Fruit fly (Drosophila melanogaster): ENCODE results near the gene pll.

Gene pll

DNA sequence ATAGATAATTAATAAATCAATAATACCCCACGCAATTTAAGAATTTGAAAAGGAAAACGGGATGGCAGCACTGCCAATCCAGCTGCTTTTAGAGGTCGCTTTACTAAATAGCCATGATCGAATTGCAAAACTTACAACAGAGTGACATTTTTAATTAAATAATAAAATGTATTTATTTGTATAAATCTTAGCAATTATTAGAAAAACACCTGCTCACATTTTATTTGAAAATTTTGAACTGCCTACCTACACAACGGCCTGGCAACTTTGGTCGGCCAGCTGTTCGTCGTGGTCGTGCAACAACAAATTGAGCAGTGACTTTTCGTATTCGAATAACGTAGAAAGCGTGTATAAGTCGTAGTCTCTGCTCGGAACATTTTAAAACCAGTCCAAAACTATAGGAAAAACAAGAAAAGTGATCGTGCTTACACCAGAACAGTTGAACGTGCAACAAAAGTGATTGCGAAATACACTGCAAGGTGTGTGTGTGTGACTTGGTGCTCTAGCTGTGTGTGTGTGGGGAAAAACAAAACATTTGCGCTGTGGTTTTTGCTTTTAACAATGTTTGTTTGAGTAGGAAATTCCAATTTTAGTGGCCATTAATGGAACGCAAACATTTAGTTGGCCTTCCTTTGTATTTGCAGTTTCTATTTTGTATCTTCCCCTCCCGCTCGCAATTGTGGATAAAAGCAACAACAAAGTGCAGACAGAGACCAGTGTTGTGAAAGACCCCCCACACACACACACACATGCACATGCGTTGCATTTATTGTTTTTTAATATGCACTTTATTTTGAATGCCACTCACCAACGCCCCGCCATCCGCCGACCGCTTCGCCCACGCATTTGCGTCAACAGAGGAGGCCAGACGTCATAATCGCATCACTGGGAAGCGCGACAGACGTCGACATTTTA is 21.8 kb upstream of the pll start, which contains the start of gene CG5938 (continued):
- no peak for TF ChIP-seq CG8388 (GFP tag; optimal IDR thresholded peaks at IDR 0.05)
- no peak for TF ChIP-seq CG32772 (GFP tag; IDR thresholded peaks at IDR 0.05)
- TF ChIP-seq CG11398 (GFP tag; optimal IDR thresholded peaks at IDR 0.05), result no peak
- TF ChIP-seq CG8089 (GFP tag; optimal IDR thresholded peaks at IDR 0.05), result no peak
- no peak for TF ChIP-seq Bgb (GFP tag; IDR thresholded peaks at IDR 0.05; ENCODE audit: partially characterized antibody)
- TF ChIP-seq phol (tag; optimal IDR thresholded peaks at IDR 0.05), result peak; percentile 38
- no peak for TF ChIP-seq CG14050 (GFP tag; IDR thresholded peaks at IDR 0.05)
- peak; percentile 5 for TF ChIP-seq CG15696 (tag; optimal IDR thresholded peaks at IDR 0.05)
- TF ChIP-seq D (optimal IDR thresholded peaks at IDR 0.05), result no peak
- no peak for TF ChIP-seq D (GFP tag; optimal IDR thresholded peaks at IDR 0.05)
- TF ChIP-seq dan (GFP tag; IDR thresholded peaks at IDR 0.05), result no peak
- TF ChIP-seq Sry-δ (GFP tag; optimal IDR thresholded peaks at IDR 0.05), result no peak
- TF ChIP-seq shn (GFP tag; optimal IDR thresholded peaks at IDR 0.05), result no peak
- TF ChIP-seq sima (GFP tag; optimal IDR thresholded peaks at IDR 0.05), result no peak
- TF ChIP-seq CG12744 (GFP tag; optimal IDR thresholded peaks at IDR 0.05), result no peak
- TF ChIP-seq CHES-1-like (GFP tag; optimal IDR thresholded peaks at IDR 0.05), result no peak
- TF ChIP-seq NC2α (GFP tag; optimal IDR thresholded peaks at IDR 0.05), result no peak
- TF ChIP-seq CG18599 (GFP tag; optimal IDR thresholded peaks at IDR 0.05), result peak; percentile 29
- TF ChIP-seq CG15601 (tag; optimal IDR thresholded peaks at IDR 0.05), result peak; percentile 19
- TF ChIP-seq CG4854 (GFP tag; optimal IDR thresholded peaks at IDR 0.05), result peak; percentile 4
- TF ChIP-seq Side (GFP tag; optimal IDR thresholded peaks at IDR 0.05), result no peak
- TF ChIP-seq CG30020 (tag; optimal IDR thresholded peaks at IDR 0.05), result no peak
- no peak for TF ChIP-seq Neu2 (GFP tag; optimal IDR thresholded peaks at IDR 0.05; ENCODE audit: borderline replicate concordance)
- no peak for TF ChIP-seq gsb (GFP tag; IDR thresholded peaks at IDR 0.05)
- TF ChIP-seq CG12769 (tag; optimal IDR thresholded peaks at IDR 0.05), result no peak
- TF ChIP-seq B-H1 (GFP tag; IDR thresholded peaks at IDR 0.05), result no peak
- peak; percentile 7 for TF ChIP-seq bcd (GFP tag; optimal IDR thresholded peaks at IDR 0.05)
- TF ChIP-seq Hmx (GFP tag; optimal IDR thresholded peaks at IDR 0.05), result no peak
- no peak for TF ChIP-seq Six4 (GFP tag; optimal IDR thresholded peaks at IDR 0.05)
- TF ChIP-seq CG9797 (GFP tag; optimal IDR thresholded peaks at IDR 0.05), result peak; percentile 13
- 0 out of 3 replicates have a peak, but pooled peaks have one; percentile 13 for TF ChIP-seq ken (GFP tag; IDR thresholded peaks at IDR 0.05)
- peak; percentile 9 for TF ChIP-seq CG8924 (tag; optimal IDR thresholded peaks at IDR 0.05)
- peak; percentile 9 for TF ChIP-seq CG9817 (tag; optimal IDR thresholded peaks at IDR 0.05)
- TF ChIP-seq Deaf1 (tag; optimal IDR thresholded peaks at IDR 0.05), result peak; percentile 35
- no peak for TF ChIP-seq CG11560 (tag; IDR thresholded peaks at IDR 0.05)
- no peak for TF ChIP-seq H15 (GFP tag; IDR thresholded peaks at IDR 0.05)
- no peak for TF ChIP-seq bbx (GFP tag; IDR thresholded peaks at IDR 0.05; ENCODE audit: partially characterized antibody)
- TF ChIP-seq dimm (GFP tag; IDR thresholded peaks at IDR 0.05), result no peak
- peak; percentile 41 for TF ChIP-seq nmo (GFP tag; optimal IDR thresholded peaks at IDR 0.05)
- TF ChIP-seq kay (GFP tag; optimal IDR thresholded peaks at IDR 0.05), result no peak
- no peak for TF ChIP-seq run (tag; optimal IDR thresholded peaks at IDR 0.05)
- peak; percentile 35 for TF ChIP-seq YL-1 (GFP tag; optimal IDR thresholded peaks at IDR 0.05)
- no peak for TF ChIP-seq mirr (GFP tag; optimal IDR thresholded peaks at IDR 0.05)
- no peak for TF ChIP-seq eve (GFP tag; optimal IDR thresholded peaks at IDR 0.05)
- TF ChIP-seq odd (GFP tag; optimal IDR thresholded peaks at IDR 0.05), result no peak
- peak; percentile 27; the same call in 1 of the 3 replicates for TF ChIP-seq zfh1 (GFP tag; IDR thresholded peaks at IDR 0.05)
- no peak; the same call in 1 of the 2 replicates for TF ChIP-seq Atf6 (GFP tag; IDR thresholded peaks at IDR 0.05)
- TF ChIP-seq nerfin-1 (tag; optimal IDR thresholded peaks at IDR 0.05), result peak; percentile 2
- TF ChIP-seq Adf1 (GFP tag; IDR thresholded peaks at IDR 0.05), result no peak; the same call in 1 of the 2 replicates
- no peak for TF ChIP-seq CG11093 (GFP tag; IDR thresholded peaks at IDR 0.05)

Measured in whole organism, embryonic.